Worm (Caenorhabditis elegans) whole organism, L3 larva: ENCODE results near the gene mltn-7.

Experiments
- ZK546.5 ChIP-seq: sonication (generic microtip); optimal IDR thresholded peaks from 2 replicates; lab custom pipeline; 2017; ENCODE audit warnings: missing biosample characterization, missing genetic modification characterization
- ama-1 ChIP-seq: fragments of 150-350 bp; optimal IDR thresholded peaks from 2 replicates; lab custom pipeline; 2018
- elt-1 ChIP-seq: fragments of 150-350 bp; optimal IDR thresholded peaks from 2 replicates; lab custom pipeline; 2014; ENCODE audit warnings: missing biosample characterization, missing genetic modification characterization
- lin-15B ChIP-seq: fragments of 150-350 bp; optimal IDR thresholded peaks from 2 replicates; lab custom pipeline; 2014; ENCODE audit warnings: missing biosample characterization, missing genetic modification characterization
- lin-39 ChIP-seq: fragments of 150-350 bp; optimal IDR thresholded peaks from 2 replicates; lab custom pipeline; 2018; ENCODE audit warnings: missing biosample characterization, missing genetic modification reagents, missing genetic modification characterization
- nhr-237 ChIP-seq: fragments of 150-350 bp; optimal IDR thresholded peaks from 2 replicates; lab custom pipeline; 2014; ENCODE audit warnings: missing biosample characterization, missing genetic modification characterization
- unc-62 ChIP-seq: fragments of 150-350 bp; sonication (generic microtip); optimal IDR thresholded peaks from 4 replicates; lab custom pipeline; 2014; ENCODE audit warnings: missing biosample characterization, missing genetic modification reagents, missing genetic modification characterization
- zag-1 ChIP-seq: fragments of 150-350 bp; optimal IDR thresholded peaks from 2 replicates; lab custom pipeline; 2014; ENCODE audit warnings: missing biosample characterization, missing genetic modification characterization

- TF ChIP-seq unc-62, result no peak
- no peak for TF ChIP-seq ZK546.5 (tag; lab: Kevin White, UChicago)
- no peak for TF ChIP-seq nhr-237 (tag; lab: Kevin White, UChicago)
- no peak for TF ChIP-seq lin-15B (tag; lab: Kevin White, UChicago)
- TF ChIP-seq lin-39 (tag; lab: Kevin White, UChicago), result no peak
- no peak for TF ChIP-seq zag-1 (tag; lab: Kevin White, UChicago)
- TF ChIP-seq elt-1, result no peak
- TF ChIP-seq ama-1 (lab: Kevin White, UChicago), result no peak
Observed at ce11 chrV:415072-415471, 44.9 kb downstream of the mltn-7 start.
